Comparison of ENCODE assay signal across 5 fruit fly cellular contexts in genomic region chr3L:19072177-19072603, dm6.
TF ChIP-seq lines count a peak whose summit lies in the region.

No protein-coding gene starts in this region.

- TF ChIP-seq CTCF in whole organism, embryonic (GFP tag; optimal IDR thresholded peaks at IDR 0.05; lab: Kevin White, UChicago): no peak

TF ChIP-seq in whole organism, adult, 20 proteins besides CTCF, POLR2A, EP300 and RAD21 (continues in another document):
- TF ChIP-seq tj (GFP tag; optimal IDR thresholded peaks at IDR 0.05; lab: Kevin White, UChicago) (peak; percentile 24), pad (GFP tag; optimal IDR thresholded peaks at IDR 0.05; lab: Kevin White, UChicago) (peak; percentile 16), CG33017 (tag; optimal IDR thresholded peaks at IDR 0.05; lab: Kevin White, UChicago) (peak; percentile 77), cnc (optimal IDR thresholded peaks at IDR 0.05; lab: Kevin White, UChicago) (no peak), CG7101 (tag; optimal IDR thresholded peaks at IDR 0.05; lab: Kevin White, UChicago) (peak; percentile 27), CG5204 (GFP tag; optimal IDR thresholded peaks at IDR 0.05; lab: Kevin White, UChicago) (no peak), CG7045 (GFP tag; optimal IDR thresholded peaks at IDR 0.05; lab: Kevin White, UChicago) (peak; percentile 71), CG14711 (tag; optimal IDR thresholded peaks at IDR 0.05; lab: Kevin White, UChicago) (peak; percentile 31), CG12768 (GFP tag; optimal IDR thresholded peaks at IDR 0.05; lab: Kevin White, UChicago) (peak; percentile 86), Mnt (GFP tag; optimal IDR thresholded peaks at IDR 0.05; lab: Kevin White, UChicago) (no peak), toe (GFP tag; optimal IDR thresholded peaks at IDR 0.05; lab: Kevin White, UChicago) (peak; percentile 23), CG11617 (GFP tag; optimal IDR thresholded peaks at IDR 0.05; lab: Kevin White, UChicago) (peak; percentile 52), Crg-1 (GFP tag; optimal IDR thresholded peaks at IDR 0.05; lab: Kevin White, UChicago) (peak; percentile 24), ovo (GFP tag; optimal IDR thresholded peaks at IDR 0.05; lab: Kevin White, UChicago) (peak; percentile 76), Clk (GFP tag; optimal IDR thresholded peaks at IDR 0.05; lab: Kevin White, UChicago) (peak; percentile 10), cic (GFP tag; optimal IDR thresholded peaks at IDR 0.05; lab: Kevin White, UChicago) (peak; percentile 100), bab1 (GFP tag; optimal IDR thresholded peaks at IDR 0.05; lab: Kevin White, UChicago) (peak; percentile 39), kay (GFP tag; lab: Kevin White, UChicago; ENCODE audit: borderline replicate concordance) (peak; percentile 93)

TF ChIP-seq in whole organism, embryonic, 481 proteins besides CTCF, POLR2A, EP300 and RAD21 (continues in another document):
- TF ChIP-seq CG13894 (tag; optimal IDR thresholded peaks at IDR 0.05; lab: Kevin White, UChicago): peak; percentile 84
- peak; percentile 24 for TF ChIP-seq ATbp (GFP tag; optimal IDR thresholded peaks at IDR 0.05; lab: Kevin White, UChicago)
- TF ChIP-seq Awh (GFP tag; IDR thresholded peaks at IDR 0.05; lab: Robert Waterston, UW): 0 out of 2 replicates have a peak, but pooled peaks have one; percentile 42
- peak; percentile 39 for TF ChIP-seq CG3281 (GFP tag; optimal IDR thresholded peaks at IDR 0.05; lab: Kevin White, UChicago)
- peak; percentile 0 for TF ChIP-seq MTF-1 (GFP tag; optimal IDR thresholded peaks at IDR 0.05; lab: Kevin White, UChicago; ENCODE audit: borderline replicate concordance)
- peak; percentile 31 for TF ChIP-seq CG6854 (GFP tag; optimal IDR thresholded peaks at IDR 0.05; lab: Kevin White, UChicago)
- peak; percentile 19 for TF ChIP-seq CG17568 (GFP tag; optimal IDR thresholded peaks at IDR 0.05; lab: Kevin White, UChicago)
- TF ChIP-seq PHDP (tag; optimal IDR thresholded peaks at IDR 0.05; lab: Kevin White, UChicago): peak; percentile 1
- 0 out of 3 replicates have a peak, but pooled peaks have one; percentile 14 for TF ChIP-seq ci (GFP tag; IDR thresholded peaks at IDR 0.05; lab: Robert Waterston, UW)
- TF ChIP-seq dmrt99B (tag; optimal IDR thresholded peaks at IDR 0.05; lab: Kevin White, UChicago): peak; percentile 10
- TF ChIP-seq unc-4 (GFP tag; IDR thresholded peaks at IDR 0.05; lab: Robert Waterston, UW; ENCODE audit: partially characterized antibody): no peak
- peak; percentile 93 for TF ChIP-seq cwo (GFP tag; optimal IDR thresholded peaks at IDR 0.05; lab: Kevin White, UChicago)
- 0 out of 3 replicates have a peak, but pooled peaks have one; percentile 6 for TF ChIP-seq z (GFP tag; IDR thresholded peaks at IDR 0.05; lab: Robert Waterston, UW)
- TF ChIP-seq chm (GFP tag; IDR thresholded peaks at IDR 0.05; lab: Robert Waterston, UW): no peak
- TF ChIP-seq CG34376 (GFP tag; optimal IDR thresholded peaks at IDR 0.05; lab: Kevin White, UChicago): peak; percentile 82
- peak; percentile 43 for TF ChIP-seq CG6765 (GFP tag; optimal IDR thresholded peaks at IDR 0.05; lab: Kevin White, UChicago)
- peak; percentile 13 for TF ChIP-seq Meics (GFP tag; optimal IDR thresholded peaks at IDR 0.05; lab: Kevin White, UChicago)

TF ChIP-seq in whole organism, prepupa, 60 proteins besides CTCF, POLR2A, EP300 and RAD21 (continues in another document):
- TF ChIP-seq CG7368 (GFP tag; optimal IDR thresholded peaks at IDR 0.05; lab: Kevin White, UChicago) (no peak), CG11762 (GFP tag; optimal IDR thresholded peaks at IDR 0.05; lab: Kevin White, UChicago; ENCODE audit: insufficient read depth) (peak; percentile 6), esn (GFP tag; optimal IDR thresholded peaks at IDR 0.05; lab: Kevin White, UChicago) (no peak), CG3032 (tag; optimal IDR thresholded peaks at IDR 0.05; lab: Kevin White, UChicago) (peak; percentile 73), OdsH (GFP tag; optimal IDR thresholded peaks at IDR 0.05; lab: Kevin White, UChicago) (peak; percentile 2), Ets96B (tag; optimal IDR thresholded peaks at IDR 0.05; lab: Kevin White, UChicago) (peak; percentile 83), spab (GFP tag; optimal IDR thresholded peaks at IDR 0.05; lab: Kevin White, UChicago) (peak; percentile 46), CG4318 (GFP tag; optimal IDR thresholded peaks at IDR 0.05; lab: Kevin White, UChicago) (no peak), CG1621 (tag; optimal IDR thresholded peaks at IDR 0.05; lab: Kevin White, UChicago) (peak; percentile 85), CG6276 (GFP tag; optimal IDR thresholded peaks at IDR 0.05; lab: Kevin White, UChicago) (peak; percentile 45), CG8119 (GFP tag; IDR thresholded peaks at IDR 0.05; lab: Robert Waterston, UW) (peak; percentile 78), CG10631 (GFP tag; optimal IDR thresholded peaks at IDR 0.05; lab: Kevin White, UChicago) (no peak), fd59A (GFP tag; optimal IDR thresholded peaks at IDR 0.05; lab: Kevin White, UChicago) (peak; percentile 39), CG8632 (GFP tag; optimal IDR thresholded peaks at IDR 0.05; lab: Kevin White, UChicago) (peak; percentile 42), Sox15 (GFP tag; optimal IDR thresholded peaks at IDR 0.05; lab: Kevin White, UChicago) (no peak), CG34406 (GFP tag; optimal IDR thresholded peaks at IDR 0.05; lab: Kevin White, UChicago) (peak; percentile 36), Smox (GFP tag; optimal IDR thresholded peaks at IDR 0.05; lab: Kevin White, UChicago) (no peak), CG9139 (GFP tag; optimal IDR thresholded peaks at IDR 0.05; lab: Kevin White, UChicago) (peak; percentile 93), CG31627 (GFP tag; optimal IDR thresholded peaks at IDR 0.05; lab: Kevin White, UChicago) (no peak)

TF ChIP-seq in whole organism, pupa, 21 proteins besides CTCF, POLR2A, EP300 and RAD21:
- TF ChIP-seq EcR (GFP tag; optimal IDR thresholded peaks at IDR 0.05; lab: Kevin White, UChicago) (peak; percentile 53), CG17806 (tag; optimal IDR thresholded peaks at IDR 0.05; lab: Kevin White, UChicago) (peak; percentile 57), CG9948 (tag; optimal IDR thresholded peaks at IDR 0.05; lab: Kevin White, UChicago) (no peak), CG14655 (GFP tag; optimal IDR thresholded peaks at IDR 0.05; lab: Kevin White, UChicago) (peak; percentile 78), gl (tag; optimal IDR thresholded peaks at IDR 0.05; lab: Kevin White, UChicago) (peak; percentile 47), CG15710 (tag; optimal IDR thresholded peaks at IDR 0.05; lab: Kevin White, UChicago) (peak; percentile 72), CG32121 (GFP tag; IDR thresholded peaks at IDR 0.05; lab: Robert Waterston, UW) (peak; percentile 68), Snoo (tag; optimal IDR thresholded peaks at IDR 0.05; lab: Kevin White, UChicago) (peak; percentile 44), CG10348 (GFP tag; IDR thresholded peaks at IDR 0.05; lab: Robert Waterston, UW) (no peak), rn (GFP tag; IDR thresholded peaks at IDR 0.05; lab: Robert Waterston, UW) (no peak), CG8301 (tag; optimal IDR thresholded peaks at IDR 0.05; lab: Kevin White, UChicago) (peak; percentile 75), CG13204 (GFP tag; optimal IDR thresholded peaks at IDR 0.05; lab: Kevin White, UChicago) (peak; percentile 80), CG8159 (tag; optimal IDR thresholded peaks at IDR 0.05; lab: Kevin White, UChicago) (peak; percentile 84), D1 (tag; optimal IDR thresholded peaks at IDR 0.05; lab: Kevin White, UChicago) (peak; percentile 9), Ets98B (GFP tag; IDR thresholded peaks at IDR 0.05; lab: Robert Waterston, UW) (peak; percentile 66; the same call in 1 of the 2 replicates), CG34367 (tag; optimal IDR thresholded peaks at IDR 0.05; lab: Kevin White, UChicago) (peak; percentile 77), CG12605 (GFP tag; IDR thresholded peaks at IDR 0.05; lab: Robert Waterston, UW) (peak; percentile 86), Pif1B (GFP tag; optimal IDR thresholded peaks at IDR 0.05; lab: Kevin White, UChicago) (peak; percentile 81), fd96Ca (GFP tag; IDR thresholded peaks at IDR 0.05; lab: Robert Waterston, UW) (peak; percentile 51; the same call in 1 of the 3 replicates), Pif1A (GFP tag; optimal IDR thresholded peaks at IDR 0.05; lab: Kevin White, UChicago) (peak; percentile 83), CG4496 (GFP tag; IDR thresholded peaks at IDR 0.05; lab: Robert Waterston, UW) (peak; percentile 80)

TF ChIP-seq in whole organism, wandering third instar larva, 38 proteins besides CTCF, POLR2A, EP300 and RAD21 (continues in another document):
- TF ChIP-seq fru (GFP tag; optimal IDR thresholded peaks at IDR 0.05; lab: Kevin White, UChicago) (no peak), tai (GFP tag; optimal IDR thresholded peaks at IDR 0.05; lab: Kevin White, UChicago) (no peak), Myc (optimal IDR thresholded peaks at IDR 0.05; lab: Kevin White, UChicago) (no peak), brk (GFP tag; optimal IDR thresholded peaks at IDR 0.05; lab: Kevin White, UChicago) (no peak), Hr83 (GFP tag; optimal IDR thresholded peaks at IDR 0.05; lab: Kevin White, UChicago; ENCODE audit: poor library complexity, severe bottlenecking) (peak; percentile 6), Dfd (GFP tag; optimal IDR thresholded peaks at IDR 0.05; lab: Kevin White, UChicago) (no peak), pan (optimal IDR thresholded peaks at IDR 0.05; lab: Kevin White, UChicago) (no peak), sv (GFP tag; optimal IDR thresholded peaks at IDR 0.05; lab: Kevin White, UChicago) (no peak), dmrt93B (GFP tag; optimal IDR thresholded peaks at IDR 0.05; lab: Kevin White, UChicago) (no peak), foxo (GFP tag; optimal IDR thresholded peaks at IDR 0.05; lab: Kevin White, UChicago) (no peak), CrebA (GFP tag; optimal IDR thresholded peaks at IDR 0.05; lab: Kevin White, UChicago; ENCODE audit: borderline replicate concordance) (peak; percentile 64), lola (GFP tag; optimal IDR thresholded peaks at IDR 0.05; lab: Kevin White, UChicago) (no peak), Mio (GFP tag; optimal IDR thresholded peaks at IDR 0.05; lab: Kevin White, UChicago) (no peak), h (GFP tag; optimal IDR thresholded peaks at IDR 0.05; lab: Kevin White, UChicago) (peak; percentile 44), ey (GFP tag; optimal IDR thresholded peaks at IDR 0.05; lab: Kevin White, UChicago) (no peak), Sp1 (GFP tag; optimal IDR thresholded peaks at IDR 0.05; lab: Kevin White, UChicago) (peak; percentile 43), N (GFP tag; optimal IDR thresholded peaks at IDR 0.05; lab: Kevin White, UChicago) (no peak), CG9705 (GFP tag; optimal IDR thresholded peaks at IDR 0.05; lab: Kevin White, UChicago) (no peak), Jra (GFP tag; optimal IDR thresholded peaks at IDR 0.05; lab: Kevin White, UChicago) (no peak), HLH106 (tag; optimal IDR thresholded peaks at IDR 0.05; lab: Kevin White, UChicago) (no peak), dl (GFP tag; optimal IDR thresholded peaks at IDR 0.05; lab: Kevin White, UChicago; ENCODE audit: insufficient read depth in 1 of 2, partially characterized antibody in 2 of 2) (no peak), dsf (GFP tag; optimal IDR thresholded peaks at IDR 0.05; lab: Kevin White, UChicago; ENCODE audit: borderline replicate concordance) (no peak), Hr78 (GFP tag; optimal IDR thresholded peaks at IDR 0.05; lab: Kevin White, UChicago) (no peak), OdsH (GFP tag; optimal IDR thresholded peaks at IDR 0.05; lab: Kevin White, UChicago) (no peak)
